Fruit fly (Drosophila melanogaster) whole organism, embryonic: Measurements from ENCODE around the gene Tom70.

Experiments used
- ATbp ChIP-seq: fragments of 200-800 bp; sonication (Bioruptor generic); optimal IDR thresholded peaks from 2 replicates; lab custom pipeline; 2017; ENCODE audit warnings: missing biosample characterization, mild to moderate bottlenecking, missing genetic modification characterization, missing genetic modification reagents
- Abd-B ChIP-seq: fragments of 200-800 bp; sonication (Bioruptor generic); optimal IDR thresholded peaks from 2 replicates; lab custom pipeline; 2018; ENCODE audit warnings: missing biosample characterization, mild to moderate bottlenecking, missing genetic modification characterization, moderate library complexity
- Antp ChIP-seq: fragments of 200-800 bp; sonication (Bioruptor generic); optimal IDR thresholded peaks from 3 replicates; lab custom pipeline; 2016; ENCODE audit warnings: missing biosample characterization, missing genetic modification characterization
- Asciz ChIP-seq: fragments of 200-800 bp; sonication (Bioruptor generic); optimal IDR thresholded peaks from 2 replicates; lab custom pipeline; 2017; ENCODE audit warnings: missing biosample characterization, mild to moderate bottlenecking, missing genetic modification characterization, missing genetic modification reagents
- CG1024 ChIP-seq: fragments of 200-800 bp; sonication (Bioruptor generic); IDR thresholded peaks from 2 replicates; pipeline ENCODE4 v1.3.6; 2022; ENCODE audit warnings: missing biosample characterization, missing genetic modification characterization
- CG10462 ChIP-seq: fragments of 200-800 bp; sonication (Bioruptor generic); optimal IDR thresholded peaks from 2 replicates; lab custom pipeline; 2016; ENCODE audit warnings: missing biosample characterization, missing genetic modification characterization
- CG10979 ChIP-seq: fragments of 200-800 bp; sonication (Bioruptor generic); optimal IDR thresholded peaks from 2 replicates; lab custom pipeline; 2018; ENCODE audit warnings: missing biosample characterization, mild to moderate bottlenecking, missing genetic modification characterization, moderate library complexity
- CG11696 ChIP-seq: fragments of 200-800 bp; sonication (Bioruptor generic); IDR thresholded peaks from 2 replicates; pipeline ENCODE4 v1.3.6; 2022; ENCODE audit warnings: missing biosample characterization, missing genetic modification characterization
- CG12391 ChIP-seq: fragments of 200-800 bp; sonication (Bioruptor generic); optimal IDR thresholded peaks from 3 replicates; lab custom pipeline; 2018; ENCODE audit warnings: missing biosample characterization, mild to moderate bottlenecking, missing genetic modification characterization, moderate library complexity
- CG1529 ChIP-seq: fragments of 200-800 bp; sonication (Bioruptor generic); optimal IDR thresholded peaks from 3 replicates; lab custom pipeline; 2018; ENCODE audit warnings: missing biosample characterization, missing genetic modification characterization
- CG15601 ChIP-seq: fragments of 200-800 bp; sonication (Bioruptor generic); optimal IDR thresholded peaks from 3 replicates; lab custom pipeline; 2019; ENCODE audit warnings: missing biosample characterization, mild to moderate bottlenecking, missing genetic modification characterization, moderate library complexity
- CG16815 ChIP-seq: fragments of 200-800 bp; sonication (Bioruptor generic); optimal IDR thresholded peaks from 3 replicates; lab custom pipeline; 2017; ENCODE audit warnings: missing biosample characterization, mild to moderate bottlenecking, missing genetic modification characterization
- CG17359 ChIP-seq: fragments of 200-800 bp; sonication (Bioruptor generic); optimal IDR thresholded peaks from 3 replicates; lab custom pipeline; 2018; ENCODE audit warnings: missing biosample characterization, mild to moderate bottlenecking, missing genetic modification characterization, moderate library complexity
- CG18476 ChIP-seq: fragments of 200-800 bp; sonication (Bioruptor generic); optimal IDR thresholded peaks from 2 replicates; lab custom pipeline; 2016; ENCODE audit warnings: missing biosample characterization, mild to moderate bottlenecking, missing genetic modification characterization
- CG2202 ChIP-seq: fragments of 200-800 bp; sonication (Bioruptor generic); optimal IDR thresholded peaks from 2 replicates; lab custom pipeline; 2018; ENCODE audit warnings: missing biosample characterization, mild to moderate bottlenecking, missing genetic modification characterization
- CG2712 ChIP-seq: fragments of 200-800 bp; optimal IDR thresholded peaks from 3 replicates; lab custom pipeline; 2019; ENCODE audit warnings: missing biosample characterization, mild to moderate bottlenecking, missing genetic modification characterization, moderate library complexity
- CG30403 ChIP-seq: fragments of 200-800 bp; sonication (Bioruptor generic); optimal IDR thresholded peaks from 3 replicates; lab custom pipeline; 2016; ENCODE audit warnings: missing biosample characterization, missing genetic modification characterization
- CG31441 ChIP-seq: fragments of 200-800 bp; sonication (Bioruptor generic); IDR thresholded peaks from 2 replicates; pipeline ENCODE4 v1.3.6; 2022; ENCODE audit warnings: missing biosample characterization, missing genetic modification characterization
- CG3163 ChIP-seq: fragments of 200-800 bp; sonication (Bioruptor generic); optimal IDR thresholded peaks from 3 replicates; lab custom pipeline; 2016; ENCODE audit warnings: missing biosample characterization, missing genetic modification characterization
- CG42726 ChIP-seq: fragments of 200-800 bp; sonication (Bioruptor generic); IDR thresholded peaks from 2 replicates; pipeline ENCODE4 v1.3.6; 2022; ENCODE audit warnings: missing biosample characterization, missing genetic modification characterization; ENCODE audit not compliant: partially characterized antibody
- CG4424 ChIP-seq: fragments of 200-800 bp; sonication (Bioruptor generic); optimal IDR thresholded peaks from 3 replicates; lab custom pipeline; 2016; ENCODE audit warnings: missing biosample characterization, missing genetic modification characterization
- CG6254 ChIP-seq: fragments of 200-800 bp; sonication (Bioruptor generic); optimal IDR thresholded peaks from 3 replicates; lab custom pipeline; 2017; ENCODE audit warnings: mild to moderate bottlenecking, missing biosample characterization, missing genetic modification reagents, missing genetic modification characterization
- CG6272 ChIP-seq: fragments of 200-800 bp; sonication (Bioruptor generic); IDR thresholded peaks from 2 replicates; pipeline ENCODE4 v1.3.6; 2022; ENCODE audit warnings: missing biosample characterization, missing genetic modification characterization
- CG6813 ChIP-seq: fragments of 200-800 bp; sonication (Bioruptor generic); optimal IDR thresholded peaks from 2 replicates; lab custom pipeline; 2017; ENCODE audit warnings: missing biosample characterization, missing genetic modification characterization, mild to moderate bottlenecking, moderate library complexity, missing genetic modification reagents
- CG7786 ChIP-seq: fragments of 200-800 bp; sonication (Bioruptor generic); optimal IDR thresholded peaks from 2 replicates; lab custom pipeline; 2016; ENCODE audit warnings: missing biosample characterization, missing genetic modification characterization
- CG8924 ChIP-seq: fragments of 200-800 bp; optimal IDR thresholded peaks from 3 replicates; lab custom pipeline; 2019; ENCODE audit warnings: missing biosample characterization, mild to moderate bottlenecking, missing genetic modification characterization, moderate library complexity
- CG9437 ChIP-seq: fragments of 200-800 bp; sonication (Bioruptor generic); optimal IDR thresholded peaks from 2 replicates; lab custom pipeline; 2018; ENCODE audit warnings: missing biosample characterization, mild to moderate bottlenecking, missing genetic modification characterization
- CG9609 ChIP-seq: fragments of 200-800 bp; sonication (Bioruptor generic); optimal IDR thresholded peaks from 3 replicates; lab custom pipeline; 2016; ENCODE audit warnings: missing biosample characterization, missing genetic modification characterization
- Dfd ChIP-seq, 2 experiments: fragments of >200 bp; optimal IDR thresholded peaks; 2 replicates each; lab custom pipeline; 2017; ENCODE audit warnings: missing biosample characterization in 2 of 2, missing genetic modification characterization in 2 of 2
- Doc2 ChIP-seq: fragments of 200-800 bp; sonication (Bioruptor generic); IDR thresholded peaks from 2 replicates; pipeline ENCODE4 v1.3.6; 2022; ENCODE audit warnings: missing biosample characterization, missing genetic modification characterization
- HHEX ChIP-seq: fragments of 200-800 bp; sonication (Bioruptor generic); optimal IDR thresholded peaks from 3 replicates; lab custom pipeline; 2017; ENCODE audit warnings: missing biosample characterization, mild to moderate bottlenecking, missing genetic modification characterization, missing genetic modification reagents
- Nf-YA ChIP-seq: fragments of 200-800 bp; sonication (Bioruptor generic); IDR thresholded peaks from 2 replicates; pipeline ENCODE4 v1.3.6; 2022; ENCODE audit warnings: missing biosample characterization, missing genetic modification characterization
- PHDP ChIP-seq: fragments of 200-800 bp; sonication (Bioruptor generic); optimal IDR thresholded peaks from 3 replicates; lab custom pipeline; 2018; ENCODE audit warnings: missing biosample characterization, mild to moderate bottlenecking, missing genetic modification characterization, moderate library complexity
- Rx ChIP-seq: fragments of 200-800 bp; sonication (Bioruptor generic); IDR thresholded peaks from 2 replicates; pipeline ENCODE4 v1.3.6; 2022; ENCODE audit warnings: missing biosample characterization, missing genetic modification characterization
- bigmax ChIP-seq: fragments of 200-800 bp; sonication (Bioruptor generic); optimal IDR thresholded peaks from 2 replicates; lab custom pipeline; 2018; ENCODE audit warnings: missing biosample characterization, mild to moderate bottlenecking, missing genetic modification characterization
- bsh ChIP-seq, 2 experiments: fragments of 200-800 bp; sonication (Bioruptor generic); optimal IDR thresholded peaks; 2 replicates each; lab custom pipeline; 2017 to 2018; ENCODE audit warnings: mild to moderate bottlenecking in 2 of 2, missing biosample characterization in 2 of 2, missing genetic modification characterization in 2 of 2, moderate library complexity in 1 of 2
- croc ChIP-seq: fragments of 200-800 bp; sonication (Bioruptor generic); conservative IDR thresholded peaks from 3 replicates; pipeline ENCODE4 v1.3.6; 2022; ENCODE audit warnings: missing biosample characterization, missing genetic modification characterization
- dpn ChIP-seq, 2 experiments: fragments of 200-800 bp; sonication (Bioruptor generic); optimal IDR thresholded peaks; 3 replicates each; lab custom pipeline; 2016; ENCODE audit warnings: missing biosample characterization in 2 of 2, missing genetic modification characterization in 2 of 2
- fd96Cb ChIP-seq: fragments of 200-800 bp; sonication (Bioruptor generic); optimal IDR thresholded peaks from 2 replicates; lab custom pipeline; 2018; ENCODE audit warnings: missing biosample characterization, mild to moderate bottlenecking, missing genetic modification characterization, moderate library complexity
- gem ChIP-seq: fragments of 200-800 bp; sonication (Bioruptor generic); optimal IDR thresholded peaks from 2 replicates; lab custom pipeline; 2019; ENCODE audit warnings: missing biosample characterization, mild to moderate bottlenecking, missing genetic modification characterization, moderate library complexity
- h ChIP-seq: fragments of >200 bp; optimal IDR thresholded peaks from 2 replicates; lab custom pipeline; 2017
- peb ChIP-seq: fragments of 200-800 bp; sonication (Bioruptor generic); IDR thresholded peaks from 2 replicates; pipeline ENCODE4 v1.3.6; 2022; ENCODE audit warnings: missing biosample characterization, missing genetic modification characterization
- pzg ChIP-seq: fragments of 200-800 bp; sonication (Bioruptor generic); optimal IDR thresholded peaks from 3 replicates; lab custom pipeline; 2018; ENCODE audit warnings: missing biosample characterization, mild to moderate bottlenecking, missing genetic modification characterization, moderate library complexity
- ranshi ChIP-seq: fragments of 200-800 bp; sonication (Bioruptor generic); IDR thresholded peaks from 2 replicates; pipeline ENCODE4 v1.3.6; 2022; ENCODE audit warnings: missing biosample characterization, missing genetic modification characterization
- repo ChIP-seq: fragments of 200-800 bp; sonication (Bioruptor generic); optimal IDR thresholded peaks from 2 replicates; lab custom pipeline; 2016; ENCODE audit warnings: missing biosample characterization, missing genetic modification characterization
- row ChIP-seq: fragments of 200-800 bp; sonication (Bioruptor generic); IDR thresholded peaks from 3 replicates; pipeline ENCODE4 v1.3.6; 2022; ENCODE audit warnings: missing biosample characterization, missing genetic modification characterization
- sqz ChIP-seq: fragments of 200-800 bp; sonication (Bioruptor generic); optimal IDR thresholded peaks from 3 replicates; lab custom pipeline; 2018; ENCODE audit warnings: missing biosample characterization, mild to moderate bottlenecking, missing genetic modification characterization
- stc ChIP-seq: fragments of 200-800 bp; sonication (Bioruptor generic); IDR thresholded peaks from 2 replicates; pipeline ENCODE4 v1.3.6; 2022; ENCODE audit warnings: missing biosample characterization, missing genetic modification characterization
- tio ChIP-seq: fragments of 200-800 bp; sonication (Bioruptor generic); optimal IDR thresholded peaks from 2 replicates; lab custom pipeline; 2017; ENCODE audit warnings: missing biosample characterization, missing genetic modification characterization, inconsistent platforms
- wdn ChIP-seq: fragments of 200-800 bp; sonication (Bioruptor generic); IDR thresholded peaks from 2 replicates; pipeline ENCODE4 v1.3.6; 2022; ENCODE audit warnings: missing biosample characterization, missing genetic modification characterization

Tom70 gene

DNA sequence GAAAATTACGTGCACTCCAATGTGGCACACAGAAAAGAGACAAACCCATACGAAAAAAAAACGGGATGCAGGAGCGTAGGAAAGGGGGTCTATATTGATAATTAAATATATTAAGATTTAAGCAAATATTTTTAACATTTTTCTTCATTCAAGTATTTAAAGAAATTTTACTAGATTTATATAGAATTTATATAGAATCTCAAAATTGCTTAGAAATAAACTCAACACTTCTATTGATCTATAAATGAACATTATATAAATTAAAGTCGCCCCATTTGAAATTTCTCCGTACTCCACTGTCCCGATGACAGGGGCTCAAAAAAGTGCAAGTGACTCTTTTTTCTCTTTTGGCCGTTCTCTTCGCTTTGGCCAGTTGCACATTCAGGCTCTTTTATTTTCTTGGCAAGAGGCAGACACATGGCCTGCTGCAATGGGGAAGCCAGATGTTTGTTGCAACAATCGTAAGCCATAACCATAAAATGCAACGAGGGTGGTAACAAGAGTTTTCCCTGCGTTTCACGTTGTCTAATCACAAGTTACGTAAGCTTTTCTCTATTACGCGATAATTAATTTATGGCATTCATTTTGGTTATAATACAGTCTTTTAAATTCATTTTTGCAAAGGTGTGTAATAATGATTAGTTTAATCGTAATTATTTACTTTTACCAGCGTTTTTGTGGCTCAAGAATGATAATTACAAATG is 27.5 kb upstream of the Tom70 start (continued):
- no peak for TF ChIP-seq CG9609
- no peak for TF ChIP-seq ranshi (GFP tag; lab: Robert Waterston, UW)
- TF ChIP-seq bigmax (GFP tag; lab: Kevin White, UChicago) = no peak
- no peak for TF ChIP-seq CG42726 (GFP tag; lab: Robert Waterston, UW)
- peak; percentile 75 for TF ChIP-seq CG2712 (tag; lab: Kevin White, UChicago)
- peak; percentile 1 for TF ChIP-seq CG9437 (GFP tag; lab: Kevin White, UChicago)
- TF ChIP-seq row (GFP tag; lab: Robert Waterston, UW) = peak; percentile 50
- peak; percentile 30 for TF ChIP-seq CG17359 (tag; lab: Kevin White, UChicago)
- TF ChIP-seq stc = no peak
- no peak for TF ChIP-seq Doc2 (GFP tag; lab: Robert Waterston, UW)
- TF ChIP-seq croc = peak; percentile 38; the same call in 1 of the 3 replicates
- TF ChIP-seq wdn (GFP tag; lab: Robert Waterston, UW) = no peak
- TF ChIP-seq CG16815 (GFP tag; lab: Kevin White, UChicago) = peak; percentile 33
- TF ChIP-seq CG1024 (GFP tag; lab: Robert Waterston, UW) = no peak
- TF ChIP-seq CG1529 = peak; percentile 24
- no peak for TF ChIP-seq HHEX (GFP tag; lab: Kevin White, UChicago)
- TF ChIP-seq pzg = no peak
- no peak for TF ChIP-seq PHDP (tag; lab: Kevin White, UChicago)
- TF ChIP-seq sqz = peak; percentile 89
- no peak for TF ChIP-seq Dfd (GFP tag; optimal IDR thresholded peaks at IDR 0.05; lab: Kevin White, UChicago)
- no peak for TF ChIP-seq Rx
- no peak for TF ChIP-seq CG11696 (GFP tag; lab: Robert Waterston, UW)
- no peak for TF ChIP-seq repo (GFP tag; lab: Kevin White, UChicago)
- TF ChIP-seq CG12391 = peak; percentile 58
- no peak for TF ChIP-seq CG7786
- TF ChIP-seq CG3163 (GFP tag; lab: Kevin White, UChicago) = peak; percentile 71
- TF ChIP-seq CG6813 (GFP tag; lab: Kevin White, UChicago) = peak; percentile 35
- no peak for TF ChIP-seq h
- peak; percentile 53 for TF ChIP-seq CG8924 (tag; lab: Kevin White, UChicago)
- peak; percentile 37 for TF ChIP-seq fd96Cb
- TF ChIP-seq CG15601 (tag; lab: Kevin White, UChicago) = peak; percentile 58
- peak; percentile 38 for TF ChIP-seq ATbp (GFP tag; lab: Kevin White, UChicago)
- TF ChIP-seq dpn (GFP tag; optimal IDR thresholded peaks at IDR 0.05; lab: Kevin White, UChicago) = no peak
- no peak for TF ChIP-seq CG10462
- peak; percentile 26 for TF ChIP-seq CG4424 (GFP tag; lab: Kevin White, UChicago)
- TF ChIP-seq tio (GFP tag; lab: Kevin White, UChicago) = no peak
- no peak for TF ChIP-seq Nf-YA
- peak; percentile 75 for TF ChIP-seq gem
- TF ChIP-seq CG31441 (GFP tag; lab: Robert Waterston, UW) = peak; percentile 68
- peak; percentile 11 for TF ChIP-seq CG30403
- TF ChIP-seq Abd-B = no peak
- TF ChIP-seq CG6272 = no peak
- peak; percentile 82 for TF ChIP-seq CG10979
- peak; percentile 69 for TF ChIP-seq CG6254 (GFP tag; lab: Kevin White, UChicago)
- no peak for TF ChIP-seq Antp (GFP tag; lab: Kevin White, UChicago)
- TF ChIP-seq peb (GFP tag; lab: Robert Waterston, UW) = no peak
- peak; percentile 92 for TF ChIP-seq CG18476 (GFP tag; lab: Kevin White, UChicago)
- TF ChIP-seq CG2202 = peak; percentile 28
- TF ChIP-seq Asciz (GFP tag; lab: Kevin White, UChicago) = peak; percentile 27
- peak; percentile 64 to 92 for TF ChIP-seq bsh (GFP tag; optimal IDR thresholded peaks at IDR 0.05; lab: Kevin White, UChicago)
